Fruit fly (Drosophila melanogaster): ENCODE results near the gene sina.

The sina gene

dm6 chr3L:16892728-16893271 is 39.2 kb downstream of the sina start (continued):
- TF ChIP-seq CG10979 (tag; optimal IDR thresholded peaks at IDR 0.05) (peak; percentile 14), dmrt99B (tag; optimal IDR thresholded peaks at IDR 0.05) (peak; percentile 35), Blimp-1 (GFP tag; optimal IDR thresholded peaks at IDR 0.05) (peak; percentile 60), ro (GFP tag; IDR thresholded peaks at IDR 0.05) (no peak), Sox102F (GFP tag; optimal IDR thresholded peaks at IDR 0.05) (peak; percentile 37)

DNA sequence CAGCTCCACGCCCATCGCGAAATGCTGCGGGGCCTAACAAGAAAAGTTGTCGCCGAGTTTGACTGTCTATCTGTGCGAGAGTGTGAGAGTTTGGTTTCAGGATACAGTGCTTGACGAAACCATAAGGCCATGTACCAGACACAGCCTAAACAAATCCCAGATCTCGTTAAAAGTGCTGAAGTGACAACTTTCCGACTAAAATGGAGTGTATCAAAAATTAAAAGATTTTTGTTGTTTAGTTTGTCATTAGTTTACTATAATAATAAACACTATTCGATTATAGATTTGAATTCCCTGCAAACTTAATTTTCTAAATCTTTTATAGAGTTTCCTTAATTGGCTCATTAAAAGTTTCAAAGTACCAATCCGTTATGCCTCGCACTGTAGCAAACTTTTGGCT is 40.1 kb downstream of the sina start:
- TF ChIP-seq Meics (GFP tag; optimal IDR thresholded peaks at IDR 0.05) = peak; percentile 42
- peak; percentile 23 for TF ChIP-seq CG8924 (tag; optimal IDR thresholded peaks at IDR 0.05)
- TF ChIP-seq CG8290 (GFP tag; optimal IDR thresholded peaks at IDR 0.05) = no peak
- TF ChIP-seq CG8290 (tag; optimal IDR thresholded peaks at IDR 0.05) = peak in 1 of 2 experiments; percentile 14
- TF ChIP-seq Lim3 (GFP tag; IDR thresholded peaks at IDR 0.05) = no peak
- no peak for TF ChIP-seq CG10431 (GFP tag; optimal IDR thresholded peaks at IDR 0.05)
- TF ChIP-seq CG10267 (tag; optimal IDR thresholded peaks at IDR 0.05) = no peak
- no peak for TF ChIP-seq chinmo (GFP tag; IDR thresholded peaks at IDR 0.05; ENCODE audit: partially characterized antibody)
- no peak for TF ChIP-seq CG15696 (tag; optimal IDR thresholded peaks at IDR 0.05)
- TF ChIP-seq CG11504 (tag; optimal IDR thresholded peaks at IDR 0.05) = peak; percentile 63
- TF ChIP-seq Fer2 (tag; optimal IDR thresholded peaks at IDR 0.05) = no peak
- peak; percentile 33; the same call in 1 of the 2 replicates for TF ChIP-seq Rfx (GFP tag; IDR thresholded peaks at IDR 0.05)
- TF ChIP-seq dpn (GFP tag; optimal IDR thresholded peaks at IDR 0.05) = no peak
- no peak for TF ChIP-seq CG1647 (GFP tag; optimal IDR thresholded peaks at IDR 0.05)
- no peak for TF ChIP-seq CG12299 (tag; optimal IDR thresholded peaks at IDR 0.05)
- no peak for TF ChIP-seq CG17328 (GFP tag; IDR thresholded peaks at IDR 0.05)
- TF ChIP-seq Hr78 (GFP tag; optimal IDR thresholded peaks at IDR 0.05) = no peak
- no peak for TF ChIP-seq peb (GFP tag; IDR thresholded peaks at IDR 0.05)
- no peak for TF ChIP-seq MTF-1 (GFP tag; optimal IDR thresholded peaks at IDR 0.05; ENCODE audit: borderline replicate concordance)
- TF ChIP-seq disco-r (GFP tag; optimal IDR thresholded peaks at IDR 0.05) = no peak
- peak; percentile 33 for TF ChIP-seq CG15269 (tag; optimal IDR thresholded peaks at IDR 0.05)
- TF ChIP-seq da (GFP tag; optimal IDR thresholded peaks at IDR 0.05) = no peak
- peak; percentile 1 for TF ChIP-seq gro (GFP tag; optimal IDR thresholded peaks at IDR 0.05)
- no peak for TF ChIP-seq Antp (GFP tag; optimal IDR thresholded peaks at IDR 0.05)
- TF ChIP-seq hb (GFP tag; IDR thresholded peaks at IDR 0.05; ENCODE audit: partially characterized antibody) = no peak
- TF ChIP-seq CoRest (tag; optimal IDR thresholded peaks at IDR 0.05) = peak; percentile 41
- TF ChIP-seq CG17361 (GFP tag; IDR thresholded peaks at IDR 0.05) = no peak
- no peak for TF ChIP-seq Trl (optimal IDR thresholded peaks at IDR 0.05)
- no peak for TF ChIP-seq Trl (GFP tag; optimal IDR thresholded peaks at IDR 0.05)
- no peak for TF ChIP-seq bab2 (GFP tag; optimal IDR thresholded peaks at IDR 0.05)
- no peak for TF ChIP-seq Dip2 (GFP tag; IDR thresholded peaks at IDR 0.05)
- TF ChIP-seq D19A (tag; optimal IDR thresholded peaks at IDR 0.05) = no peak
- TF ChIP-seq CG2120 (GFP tag; optimal IDR thresholded peaks at IDR 0.05) = peak; percentile 57
- no peak for TF ChIP-seq jigr1 (GFP tag; IDR thresholded peaks at IDR 0.05)
- TF ChIP-seq Gug (GFP tag; IDR thresholded peaks at IDR 0.05) = no peak; the same call in 3 of the 4 replicates
- TF ChIP-seq CG16815 (GFP tag; optimal IDR thresholded peaks at IDR 0.05) = no peak
- TF ChIP-seq hkb (optimal IDR thresholded peaks at IDR 0.05) = no peak
- TF ChIP-seq hkb (GFP tag; IDR thresholded peaks at IDR 0.05) = peak; percentile 41; the same call in 1 of the 2 replicates
- TF ChIP-seq fu2 (GFP tag; optimal IDR thresholded peaks at IDR 0.05) = no peak
- TF ChIP-seq mirr (GFP tag; optimal IDR thresholded peaks at IDR 0.05) = no peak
- peak; percentile 18 for TF ChIP-seq CG12659 (GFP tag; optimal IDR thresholded peaks at IDR 0.05)
- no peak for TF ChIP-seq CG9609 (GFP tag; optimal IDR thresholded peaks at IDR 0.05)
- peak; percentile 58 for TF ChIP-seq row (GFP tag; IDR thresholded peaks at IDR 0.05)
- no peak for TF ChIP-seq ara (GFP tag; IDR thresholded peaks at IDR 0.05)
- TF ChIP-seq CG7839 (tag; optimal IDR thresholded peaks at IDR 0.05) = peak; percentile 50
